Worm (Caenorhabditis elegans) whole organism, young adult: ENCODE measurements around the gene nhr-154.
"Not testable (repeated sequence)": the region's sequence is repeated elsewhere in the genome, so short reads cannot be mapped to it uniquely, and the experiment has no call there.

Source experiments
- B0019.2 ChIP-seq: fragments of 200-800 bp; sonication (Bioruptor generic); conservative IDR thresholded peaks from 2 replicates; pipeline ENCODE4 v1.3.6; 2022; ENCODE audit warnings: missing genetic modification reagents, missing genetic modification characterization, missing compliant biosample characterization
- B0035.1 ChIP-seq: sonication (generic microtip); optimal IDR thresholded peaks from 2 replicates; lab custom pipeline; 2016; ENCODE audit warnings: missing genetic modification characterization, mild to moderate bottlenecking, missing compliant biosample characterization, missing genotype, missing genetic modification reagents
- B0336.3 ChIP-seq: fragments of 200-800 bp; sonication (Bioruptor generic); IDR thresholded peaks from 2 replicates; pipeline ENCODE4 v1.3.6; 2022; ENCODE audit warnings: missing genetic modification characterization, missing compliant biosample characterization
- D2030.7 ChIP-seq: fragments of 200-800 bp; sonication (Bioruptor generic); IDR thresholded peaks from 2 replicates; pipeline ENCODE4 v1.3.6; 2022; ENCODE audit warnings: missing genetic modification reagents, missing genetic modification characterization, missing compliant biosample characterization
- F22D6.2 ChIP-seq: sonication (generic microtip); optimal IDR thresholded peaks from 2 replicates; lab custom pipeline; 2016; ENCODE audit warnings: mild to moderate bottlenecking, missing genetic modification characterization, missing compliant biosample characterization
- F23B12.7 ChIP-seq: sonication (generic microtip); optimal IDR thresholded peaks from 2 replicates; lab custom pipeline; 2017; ENCODE audit warnings: missing genetic modification characterization, mild to moderate bottlenecking, missing compliant biosample characterization, antibody characterized with exemption, moderate library complexity; ENCODE audit not compliant: insufficient read depth
- F33H1.4 ChIP-seq: fragments of 200-800 bp; sonication (Bioruptor generic); IDR thresholded peaks from 2 replicates; pipeline ENCODE4 v1.3.6; 2022; ENCODE audit warnings: missing genetic modification reagents, missing genetic modification characterization, missing compliant biosample characterization
- F37B4.10 ChIP-seq: fragments of 200-800 bp; sonication (Bioruptor generic); IDR thresholded peaks from 2 replicates; pipeline ENCODE4 v1.3.6; 2022; ENCODE audit warnings: missing genetic modification characterization, missing compliant biosample characterization
- F49E8.2 ChIP-seq: sonication (generic microtip); optimal IDR thresholded peaks from 3 replicates; lab custom pipeline; 2017; ENCODE audit warnings: missing genetic modification characterization, mild to moderate bottlenecking, missing compliant biosample characterization, antibody characterized with exemption, moderate library complexity; ENCODE audit not compliant: insufficient read depth
- F57A8.1 ChIP-seq: fragments of 200-800 bp; sonication (Bioruptor generic); optimal IDR thresholded peaks from 2 replicates; lab custom pipeline; 2018; ENCODE audit warnings: mild to moderate bottlenecking, missing genetic modification characterization, moderate library complexity, missing compliant biosample characterization
- T07F8.4 ChIP-seq: sonication (generic microtip); optimal IDR thresholded peaks from 2 replicates; lab custom pipeline; 2016; ENCODE audit warnings: mild to moderate bottlenecking, missing genetic modification characterization, moderate library complexity, missing compliant biosample characterization
- Y53F4B.3 ChIP-seq: fragments of 200-800 bp; sonication (Bioruptor generic); IDR thresholded peaks from 2 replicates; pipeline ENCODE4 v1.3.6; 2022; ENCODE audit warnings: missing genetic modification reagents, missing genetic modification characterization, missing compliant biosample characterization
- Y67H2A.10 ChIP-seq: fragments of 200-800 bp; sonication (Bioruptor generic); conservative IDR thresholded peaks from 2 replicates; pipeline ENCODE4 v1.3.6; 2022; ENCODE audit warnings: missing genetic modification reagents, missing genetic modification characterization, missing compliant biosample characterization
- Y79H2A.3 ChIP-seq: fragments of 200-800 bp; sonication (Bioruptor generic); conservative IDR thresholded peaks from 2 replicates; pipeline ENCODE4 v1.3.6; 2022; ENCODE audit warnings: missing genetic modification reagents, missing genetic modification characterization, missing compliant biosample characterization
- Y95B8A.8 ChIP-seq: fragments of 200-800 bp; sonication (Bioruptor generic); IDR thresholded peaks from 2 replicates; pipeline ENCODE4 v1.3.6; 2022; ENCODE audit warnings: missing genetic modification reagents, missing genetic modification characterization, missing compliant biosample characterization
- ama-1 ChIP-seq, 3 experiments: fragments of 150-350 bp in 1 of 3; sonication (generic microtip) in 2 of 3; optimal IDR thresholded peaks; 2 replicates each; lab custom pipeline; 2014 to 2018; ENCODE audit warnings: missing biosample characterization in 2 of 3, missing genetic modification characterization in 2 of 3, missing genetic modification reagents in 2 of 3
- attf-5 ChIP-seq: fragments of 200-800 bp; sonication (Bioruptor generic); optimal IDR thresholded peaks from 2 replicates; lab custom pipeline; 2018; ENCODE audit warnings: mild to moderate bottlenecking, missing genetic modification characterization, missing compliant biosample characterization
- ceh-27 ChIP-seq: fragments of 200-800 bp; sonication (Bioruptor generic); optimal IDR thresholded peaks from 2 replicates; lab custom pipeline; 2018; ENCODE audit warnings: mild to moderate bottlenecking, missing genetic modification characterization, moderate library complexity, missing compliant biosample characterization
- ceh-58 ChIP-seq: fragments of 200-800 bp; sonication (Bioruptor generic); IDR thresholded peaks from 2 replicates; pipeline ENCODE4 v1.3.6; 2022; ENCODE audit warnings: missing genetic modification characterization, missing compliant biosample characterization
- egl-18 ChIP-seq: fragments of 200-800 bp; sonication (Bioruptor generic); IDR thresholded peaks from 2 replicates; pipeline ENCODE4 v1.3.6; 2022; ENCODE audit warnings: missing genetic modification reagents, missing genetic modification characterization, missing compliant biosample characterization
- hsf-1 ChIP-seq: fragments of 200-800 bp; sonication (Bioruptor generic); IDR thresholded peaks from 2 replicates; pipeline ENCODE4 v1.3.6; 2022; ENCODE audit warnings: missing genetic modification reagents, missing genetic modification characterization, missing compliant biosample characterization
- lag-1 ChIP-seq: fragments of 200-800 bp; sonication (Bioruptor generic); IDR thresholded peaks from 2 replicates; pipeline ENCODE4 v1.3.6; 2022; ENCODE audit warnings: missing genetic modification reagents, missing genetic modification characterization, missing compliant biosample characterization
- lir-1 ChIP-seq: fragments of 200-800 bp; sonication (Bioruptor generic); conservative IDR thresholded peaks from 2 replicates; pipeline ENCODE4 v1.3.6; 2022; ENCODE audit warnings: missing genetic modification reagents, missing genetic modification characterization, missing compliant biosample characterization
- lsy-27 ChIP-seq: sonication (generic microtip); optimal IDR thresholded peaks from 2 replicates; lab custom pipeline; 2017; ENCODE audit warnings: missing genetic modification characterization, mild to moderate bottlenecking, missing compliant biosample characterization, antibody characterized with exemption, missing genotype, borderline replicate concordance; ENCODE audit not compliant: insufficient read depth
- madf-10 ChIP-seq: sonication (generic microtip); optimal IDR thresholded peaks from 2 replicates; lab custom pipeline; 2016; ENCODE audit warnings: mild to moderate bottlenecking, missing genetic modification characterization, missing compliant biosample characterization
- mcd-1 ChIP-seq: fragments of 200-800 bp; sonication (Bioruptor generic); IDR thresholded peaks from 2 replicates; pipeline ENCODE4 v1.3.6; 2022; ENCODE audit warnings: missing genetic modification reagents, missing genetic modification characterization, missing compliant biosample characterization
- mel-28 ChIP-seq: sonication (generic microtip); optimal IDR thresholded peaks from 2 replicates; lab custom pipeline; 2016; ENCODE audit warnings: borderline replicate concordance, mild to moderate bottlenecking, missing genetic modification characterization, missing compliant biosample characterization
- nhr-120 ChIP-seq: fragments of 200-800 bp; sonication (Bioruptor generic); IDR thresholded peaks from 2 replicates; pipeline ENCODE4 v1.3.6; 2022; ENCODE audit warnings: missing genetic modification characterization, missing compliant biosample characterization
- pha-4 ChIP-seq: fragments of 150-350 bp; sonication (generic microtip); optimal IDR thresholded peaks from 2 replicates; lab custom pipeline; 2014; ENCODE audit warnings: missing biosample characterization, missing genetic modification reagents, missing genetic modification characterization
- snpc-1.1 ChIP-seq: sonication (generic microtip); optimal IDR thresholded peaks from 2 replicates; lab custom pipeline; 2017; ENCODE audit warnings: missing genetic modification characterization, mild to moderate bottlenecking, missing compliant biosample characterization, antibody characterized with exemption, moderate library complexity, missing genotype, missing genetic modification reagents; ENCODE audit not compliant: insufficient read depth
- unc-62 ChIP-seq: fragments of 150-350 bp; optimal IDR thresholded peaks from 2 replicates; lab custom pipeline; 2014; ENCODE audit warnings: missing biosample characterization, missing genetic modification reagents, missing genetic modification characterization
- zim-3 ChIP-seq: sonication (generic microtip); optimal IDR thresholded peaks from 2 replicates; lab custom pipeline; 2017; ENCODE audit warnings: mild to moderate bottlenecking, missing genetic modification characterization, moderate library complexity, missing compliant biosample characterization
- ztf-6 ChIP-seq: fragments of 200-800 bp; sonication (Bioruptor generic); IDR thresholded peaks from 2 replicates; pipeline ENCODE4 v1.3.6; 2022; ENCODE audit warnings: missing genetic modification reagents, missing genetic modification characterization, missing compliant biosample characterization

Gene nhr-154

DNA sequence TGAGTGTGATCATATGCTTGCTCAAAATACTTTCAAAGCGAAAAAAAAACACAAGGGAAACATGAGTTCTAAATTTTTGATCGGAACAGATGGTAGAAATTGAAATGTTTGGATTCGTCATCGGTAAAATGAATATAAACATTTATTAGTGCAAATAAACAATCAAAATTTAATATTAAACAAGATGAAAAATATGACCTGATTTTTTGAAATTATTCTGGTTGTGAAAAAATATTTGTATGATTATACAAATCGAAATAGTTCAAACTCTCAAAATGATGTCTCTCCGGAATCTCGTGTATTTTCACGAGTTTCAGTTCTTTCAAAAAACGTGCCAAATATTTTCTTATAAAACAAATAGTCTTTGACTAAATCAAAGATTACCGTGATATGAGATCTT is 19.3 kb downstream of the nhr-154 start, which contains the start of gene C13C4.7:
C13C4.7 (minus strand) TSS at position 101 of the 400 bp plus-strand sequence.
- TF ChIP-seq Y79H2A.3 (GFP tag; lab: Robert Waterston, UW) = no peak
- no peak for TF ChIP-seq F57A8.1 (GFP tag; lab: Kevin White, UChicago)
- TF ChIP-seq nhr-120 = no peak
- TF ChIP-seq ceh-27 (GFP tag; lab: Kevin White, UChicago) = no peak
- TF ChIP-seq Y95B8A.8 (GFP tag; lab: Robert Waterston, UW) = no peak
- no peak for TF ChIP-seq B0035.1
- no peak for TF ChIP-seq F33H1.4 (GFP tag; lab: Robert Waterston, UW)
- no peak for TF ChIP-seq D2030.7
- no peak for TF ChIP-seq hsf-1 (GFP tag; lab: Robert Waterston, UW)
- TF ChIP-seq mcd-1 = no peak
- no peak for TF ChIP-seq F22D6.2 (tag; lab: Kevin White, UChicago)
- TF ChIP-seq lir-1 = no peak
- no peak for TF ChIP-seq Y67H2A.10 (GFP tag; lab: Robert Waterston, UW)
- no peak for TF ChIP-seq attf-5 (GFP tag; lab: Kevin White, UChicago)
- TF ChIP-seq snpc-1.1 (tag; lab: Kevin White, UChicago) = no peak

ce11 chrV:12121274-12121673 is 20.2 kb downstream of the nhr-154 start, which contains the start of gene C13C4.6:
C13C4.6 (plus strand) TSS chrV:12121574.
- TF ChIP-seq F22D6.2 (tag; lab: Kevin White, UChicago) (no peak), ceh-58 (no peak), T07F8.4 (tag; lab: Kevin White, UChicago) (no peak), B0035.1 (no peak), pha-4 (tag; lab: Kevin White, UChicago) (no peak), B0336.3 (GFP tag; lab: Robert Waterston, UW) (no peak), Y53F4B.3 (GFP tag; lab: Robert Waterston, UW) (no peak), F37B4.10 (GFP tag; lab: Robert Waterston, UW) (no peak), egl-18 (GFP tag; lab: Robert Waterston, UW) (no peak), lag-1 (no peak), unc-62 (GFP tag; lab: Kevin White, UChicago) (no peak), lir-1 (no peak), mel-28 (tag; lab: Kevin White, UChicago) (no peak), F23B12.7 (tag; lab: Kevin White, UChicago) (no peak), B0019.2 (GFP tag; lab: Robert Waterston, UW) (no peak), F49E8.2 (tag; lab: Kevin White, UChicago) (no peak), lsy-27 (tag; lab: Kevin White, UChicago) (no peak), madf-10 (no peak)

DNA sequence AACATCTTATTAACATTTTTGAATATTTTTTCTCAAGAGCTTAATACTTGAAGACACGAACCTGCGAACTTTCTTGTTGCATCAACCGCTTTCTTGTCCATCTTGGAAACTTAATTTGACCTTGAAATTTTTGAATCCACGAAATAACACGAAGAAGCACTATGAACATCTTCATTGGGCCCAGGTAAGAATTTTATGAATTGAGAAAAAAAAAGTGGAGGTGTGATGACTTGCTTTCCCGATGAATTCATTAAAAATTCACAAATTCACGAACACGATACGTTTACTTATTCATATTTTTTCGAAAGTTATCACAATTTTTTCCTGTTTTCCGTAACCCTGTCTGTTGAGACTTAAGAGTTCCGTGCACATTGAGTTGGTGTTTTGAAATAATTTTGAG is 29.6 kb downstream of the nhr-154 start, which contains the start of gene C27A7.6:
C27A7.6 (minus strand) TSS at position 101 of the 400 bp plus-strand sequence.
- not testable (repeated sequence) for TF ChIP-seq ama-1 (optimal IDR thresholded peaks at IDR 0.05; lab: Kevin White, UChicago); ama-1 (GFP tag; optimal IDR thresholded peaks at IDR 0.05; lab: Kevin White, UChicago); ceh-58; zim-3 (tag; lab: Kevin White, UChicago)

DNA sequence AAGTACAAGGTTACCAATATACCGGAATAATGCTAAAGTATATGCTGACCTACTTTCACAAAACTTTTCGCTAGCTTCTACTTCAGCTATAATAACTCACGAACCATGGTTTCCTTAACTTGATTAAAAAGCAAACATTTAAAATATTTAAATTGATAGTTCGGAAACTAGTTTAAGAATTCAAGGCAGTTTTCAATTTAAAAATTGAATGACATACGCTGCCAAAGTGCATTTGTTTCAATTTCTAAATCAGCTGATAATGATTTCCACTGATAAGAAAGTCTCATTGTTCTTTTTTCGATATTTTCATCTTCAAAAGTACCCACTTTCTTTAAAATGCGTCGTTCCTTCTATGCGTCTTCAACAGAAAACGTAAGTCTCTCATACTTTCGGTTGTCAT is 30.1 kb downstream of the nhr-154 start, which contains the start of gene enpp-1:
enpp-1 (plus strand) TSS at position 301 of the 400 bp plus-strand sequence.
- TF ChIP-seq pha-4 (tag; lab: Kevin White, UChicago); ztf-6; egl-18 (GFP tag; lab: Robert Waterston, UW): not testable (repeated sequence)
